Worm (Caenorhabditis elegans): ENCODE measurements around the gene D1022.5.
A peak's percentile ranks its signal among the peaks of the same experiment; 100 is the strongest.

The D1022.5 gene

DNA sequence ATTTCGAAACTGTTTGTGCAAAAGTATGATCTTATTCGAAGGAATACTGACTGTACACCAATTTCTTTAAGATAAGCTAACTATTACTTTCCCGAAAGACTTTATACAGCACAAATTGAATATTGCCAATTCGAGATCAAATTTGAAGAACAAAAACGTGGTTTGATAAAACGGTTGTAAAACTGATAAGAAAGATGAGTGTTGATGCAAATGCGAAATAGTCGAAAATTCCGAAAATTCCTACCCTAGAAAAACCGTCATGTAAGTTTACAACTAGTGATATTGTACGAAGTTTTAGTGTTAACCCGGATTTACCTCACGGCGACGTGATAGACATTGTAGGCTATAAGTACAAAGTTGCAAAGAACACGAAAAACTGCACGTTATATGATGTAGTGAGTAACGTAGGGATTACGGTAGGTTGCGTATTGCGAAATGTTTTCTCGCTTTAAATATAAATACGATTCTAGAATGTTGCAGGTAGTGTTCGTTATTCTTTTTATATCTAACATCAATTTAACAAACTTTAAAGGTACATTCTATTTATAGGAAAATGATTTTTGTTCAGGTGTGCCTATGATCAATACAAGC is 37.7 kb downstream of the D1022.5 start:
- TF ChIP-seq F23B12.7 (tag; optimal IDR thresholded peaks at IDR 0.05; ENCODE audit: insufficient read depth) (no peak), dox-1 (GFP tag; IDR thresholded peaks at IDR 0.05) (no peak), ceh-79 (tag; optimal IDR thresholded peaks at IDR 0.05) (no peak), gei-17 (GFP tag; optimal IDR thresholded peaks at IDR 0.05) (no peak), tbx-9 (tag; optimal IDR thresholded peaks at IDR 0.05; ENCODE audit: borderline replicate concordance) (no peak), lir-1 (GFP tag; conservative IDR thresholded peaks at IDR 0.05) (no peak), F57A8.1 (GFP tag; optimal IDR thresholded peaks at IDR 0.05) (no peak), cebp-1 (GFP tag; IDR thresholded peaks at IDR 0.05) (peak; percentile 56), cebp-1 (tag; optimal IDR thresholded peaks at IDR 0.05) (no peak), snpc-1.3 (tag; optimal IDR thresholded peaks at IDR 0.05; ENCODE audit: insufficient read depth) (no peak), hsf-1 (GFP tag; IDR thresholded peaks at IDR 0.05) (no peak), nhr-80 (tag; optimal IDR thresholded peaks at IDR 0.05) (peak; percentile 23), F39B2.1 (GFP tag; IDR thresholded peaks at IDR 0.05) (no peak), B0336.3 (GFP tag; IDR thresholded peaks at IDR 0.05) (no peak), lsl-1 (GFP tag; optimal IDR thresholded peaks at IDR 0.05) (no peak)

DNA sequence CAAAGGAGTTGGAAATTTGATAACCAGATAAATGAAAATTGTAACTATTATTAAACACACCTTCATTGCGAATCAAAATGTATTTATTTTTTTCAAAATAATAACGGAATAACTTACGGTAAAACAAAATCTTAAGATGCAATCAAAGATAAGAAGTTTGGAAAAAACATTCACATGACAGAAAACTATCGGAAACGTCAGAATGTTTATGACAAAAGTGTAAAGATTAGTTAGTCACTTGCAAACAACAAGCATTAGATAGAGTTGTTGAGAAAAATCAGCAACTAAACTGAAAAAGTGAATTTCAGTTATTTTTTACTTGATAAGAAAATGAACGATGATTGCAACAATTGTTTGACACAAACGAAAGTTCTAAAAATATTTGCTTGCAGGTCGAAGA is 38.4 kb downstream of the D1022.5 start:
- no peak for TF ChIP-seq egrh-3 (GFP tag; IDR thresholded peaks at IDR 0.05)

DNA sequence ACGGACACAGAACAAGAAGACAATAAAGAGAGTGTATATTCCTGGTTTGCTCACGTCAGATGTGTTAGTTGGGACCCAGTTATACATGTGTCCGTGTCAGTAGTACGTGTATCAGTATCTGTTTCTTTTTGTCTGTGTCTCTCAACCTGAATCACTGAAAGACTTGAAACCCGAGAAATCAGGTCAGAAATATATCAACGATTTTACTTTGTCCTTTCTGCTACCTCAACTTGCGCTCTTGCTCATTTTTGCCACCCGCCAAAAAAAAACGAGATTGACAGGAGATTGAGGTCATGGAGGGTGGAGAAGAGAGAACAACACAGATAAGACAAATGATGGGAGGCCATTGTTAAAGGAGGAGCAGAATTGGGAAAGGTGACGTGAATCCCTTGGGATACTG is 39.0 kb downstream of the D1022.5 start:
- TF ChIP-seq gei-17 (GFP tag; optimal IDR thresholded peaks at IDR 0.05) (no peak), egl-18 (GFP tag; IDR thresholded peaks at IDR 0.05) (no peak), F23B12.7 (tag; optimal IDR thresholded peaks at IDR 0.05; ENCODE audit: insufficient read depth) (no peak), sdz-38 (tag; optimal IDR thresholded peaks at IDR 0.05) (no peak), tbp1 (GFP tag; optimal IDR thresholded peaks at IDR 0.05) (no peak), mxl-1 (tag; optimal IDR thresholded peaks at IDR 0.05) (no peak)

DNA sequence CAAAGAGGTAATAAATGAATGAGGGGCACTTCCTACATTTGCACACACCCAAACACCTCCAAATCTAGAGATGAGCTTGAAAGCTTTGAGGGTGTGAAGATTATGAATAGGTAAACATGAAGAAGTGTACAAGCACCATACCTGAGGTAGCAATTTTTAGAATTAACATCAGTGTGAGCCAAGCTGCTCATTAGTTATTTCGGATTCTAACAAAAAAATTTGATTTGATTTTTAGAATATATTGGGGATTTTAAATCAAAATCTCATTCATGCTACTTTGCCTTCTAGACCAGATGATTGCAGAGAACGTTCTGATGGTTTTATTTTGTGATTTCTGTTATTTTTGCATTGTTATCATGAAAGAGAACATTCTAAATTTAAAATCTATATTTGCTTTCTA is 44.8 kb downstream of the D1022.5 start:
- TF ChIP-seq lir-1 (GFP tag; conservative IDR thresholded peaks at IDR 0.05) = no peak
- TF ChIP-seq B0336.3 (GFP tag; IDR thresholded peaks at IDR 0.05) = no peak
- no peak for TF ChIP-seq repo-1 (tag; optimal IDR thresholded peaks at IDR 0.05)
- no peak for TF ChIP-seq tlf-1 (GFP tag; optimal IDR thresholded peaks at IDR 0.05)
- no peak for TF ChIP-seq unc-130 (GFP tag; optimal IDR thresholded peaks at IDR 0.05)
- no peak for TF ChIP-seq tbx-9 (tag; optimal IDR thresholded peaks at IDR 0.05; ENCODE audit: borderline replicate concordance)
- no peak for TF ChIP-seq F10E7.11 (tag; optimal IDR thresholded peaks at IDR 0.05)

DNA sequence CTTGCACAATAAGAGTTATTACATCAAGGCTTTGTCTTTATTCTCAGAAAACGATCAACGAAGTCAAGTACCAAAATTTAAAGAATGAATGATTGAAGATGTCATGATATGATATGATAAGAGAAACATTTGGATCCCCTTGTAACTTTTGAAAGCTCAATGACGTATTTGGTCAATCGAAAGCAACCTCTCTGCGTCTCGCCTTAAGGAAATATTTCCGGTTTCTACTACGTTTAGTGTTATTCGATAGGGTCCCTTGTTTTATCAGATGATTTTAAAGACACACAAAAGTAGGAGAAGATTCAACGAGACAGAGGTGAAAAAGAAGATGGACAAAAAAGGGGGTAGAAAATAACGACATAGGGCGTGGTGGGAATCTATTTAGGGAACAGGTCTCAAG is 45.3 kb downstream of the D1022.5 start:
- TF ChIP-seq B0261.1 (tag; optimal IDR thresholded peaks at IDR 0.05) (no peak), hmg-20 (GFP tag; IDR thresholded peaks at IDR 0.05) (no peak), lin-54 (GFP tag; optimal IDR thresholded peaks at IDR 0.05) (no peak), hmg-1.2 (GFP tag; IDR thresholded peaks at IDR 0.05) (no peak), zfh-2 (GFP tag; conservative IDR thresholded peaks at IDR 0.05) (no peak), rpc-1 (optimal IDR thresholded peaks at IDR 0.05) (no peak), rpc-1 (tag; optimal IDR thresholded peaks at IDR 0.05) (no peak), ceh-58 (GFP tag; IDR thresholded peaks at IDR 0.05) (no peak), nhr-120 (GFP tag; IDR thresholded peaks at IDR 0.05) (no peak), ama-1 (optimal IDR thresholded peaks at IDR 0.05) (no peak), ama-1 (GFP tag; optimal IDR thresholded peaks at IDR 0.05) (no peak), lsy-27 (tag; optimal IDR thresholded peaks at IDR 0.05; ENCODE audit: borderline replicate concordance, insufficient read depth) (no peak), dpff-1 (tag; optimal IDR thresholded peaks at IDR 0.05) (no peak), lag-1 (GFP tag; IDR thresholded peaks at IDR 0.05) (no peak), somi-1 (GFP tag; optimal IDR thresholded peaks at IDR 0.05) (no peak), him-1 (tag; optimal IDR thresholded peaks at IDR 0.05) (no peak), sdz-38 (tag; optimal IDR thresholded peaks at IDR 0.05) (no peak), madf-10 (tag; optimal IDR thresholded peaks at IDR 0.05) (no peak), egrh-3 (GFP tag; IDR thresholded peaks at IDR 0.05) (no peak), mcd-1 (GFP tag; IDR thresholded peaks at IDR 0.05) (no peak), lin-26 (GFP tag; IDR thresholded peaks at IDR 0.05) (no peak)

All from whole organism, young adult.